Fruit fly (Drosophila melanogaster) whole organism, embryonic: ENCODE results near the gene CG13088.
A peak's percentile ranks its signal among the peaks of the same experiment; 100 is the strongest.

Experiments used
- Abd-B ChIP-seq: fragments of 200-800 bp; sonication (Bioruptor generic); optimal IDR thresholded peaks from 2 replicates; lab custom pipeline; 2018; ENCODE audit warnings: missing biosample characterization, mild to moderate bottlenecking, missing genetic modification characterization, moderate library complexity
- Aef1 ChIP-seq: fragments of 200-800 bp; sonication (Bioruptor generic); IDR thresholded peaks from 3 replicates; pipeline ENCODE4 v1.3.6; 2022; ENCODE audit warnings: missing biosample characterization, missing genetic modification characterization
- Atf-2 ChIP-seq: fragments of 200-800 bp; sonication (Bioruptor generic); optimal IDR thresholded peaks from 2 replicates; lab custom pipeline; 2016; ENCODE audit warnings: missing biosample characterization, missing genetic modification characterization
- Atf6 ChIP-seq: fragments of 200-800 bp; sonication (Bioruptor generic); IDR thresholded peaks from 2 replicates; pipeline ENCODE4 v1.3.6; 2022; ENCODE audit warnings: missing biosample characterization, missing genetic modification characterization
- CG10979 ChIP-seq: fragments of 200-800 bp; sonication (Bioruptor generic); optimal IDR thresholded peaks from 2 replicates; lab custom pipeline; 2018; ENCODE audit warnings: missing biosample characterization, mild to moderate bottlenecking, missing genetic modification characterization, moderate library complexity
- CG12071 ChIP-seq: fragments of 200-800 bp; sonication (Bioruptor generic); optimal IDR thresholded peaks from 3 replicates; lab custom pipeline; 2018; ENCODE audit warnings: missing biosample characterization, mild to moderate bottlenecking, missing genetic modification characterization
- CG12155 ChIP-seq: fragments of 200-800 bp; sonication (Bioruptor generic); optimal IDR thresholded peaks from 3 replicates; lab custom pipeline; 2016; ENCODE audit warnings: missing biosample characterization, missing genetic modification characterization
- CG13287 ChIP-seq: fragments of 200-800 bp; sonication (Bioruptor generic); IDR thresholded peaks from 2 replicates; pipeline ENCODE4 v1.3.6; 2022; ENCODE audit warnings: missing biosample characterization, missing genetic modification characterization; ENCODE audit not compliant: partially characterized antibody
- CG13424 ChIP-seq: fragments of 200-800 bp; sonication (Bioruptor generic); optimal IDR thresholded peaks from 2 replicates; lab custom pipeline; 2019; ENCODE audit warnings: missing biosample characterization, mild to moderate bottlenecking, missing genetic modification characterization, moderate library complexity
- CG13894 ChIP-seq: fragments of 200-800 bp; sonication (Bioruptor generic); optimal IDR thresholded peaks from 3 replicates; lab custom pipeline; 2018; ENCODE audit warnings: missing biosample characterization, mild to moderate bottlenecking, missing genetic modification characterization, moderate library complexity
- CG16813 ChIP-seq: fragments of 200-800 bp; sonication (Bioruptor generic); IDR thresholded peaks from 3 replicates; pipeline ENCODE4 v1.3.6; 2022; ENCODE audit warnings: missing biosample characterization, missing genetic modification characterization; ENCODE audit not compliant: partially characterized antibody
- CG16863 ChIP-seq: fragments of 200-800 bp; sonication (Bioruptor generic); optimal IDR thresholded peaks from 3 replicates; lab custom pipeline; 2016; ENCODE audit warnings: missing biosample characterization, missing genetic modification characterization
- CG2120 ChIP-seq: fragments of 200-800 bp; sonication (Bioruptor generic); optimal IDR thresholded peaks from 3 replicates; lab custom pipeline; 2016; ENCODE audit warnings: missing biosample characterization, missing genetic modification characterization
- CG3163 ChIP-seq: fragments of 200-800 bp; sonication (Bioruptor generic); optimal IDR thresholded peaks from 3 replicates; lab custom pipeline; 2016; ENCODE audit warnings: missing biosample characterization, missing genetic modification characterization
- CG3838 ChIP-seq: fragments of 200-800 bp; sonication (Bioruptor generic); optimal IDR thresholded peaks from 3 replicates; lab custom pipeline; 2016; ENCODE audit warnings: missing biosample characterization, missing genetic modification characterization
- CG4404 ChIP-seq: fragments of 200-800 bp; sonication (Bioruptor generic); IDR thresholded peaks from 2 replicates; pipeline ENCODE4 v1.3.6; 2022; ENCODE audit warnings: missing biosample characterization, missing genetic modification characterization
- CG4707 ChIP-seq: fragments of 200-800 bp; sonication (Bioruptor generic); optimal IDR thresholded peaks from 2 replicates; lab custom pipeline; 2018; ENCODE audit warnings: missing biosample characterization, mild to moderate bottlenecking, missing genetic modification characterization, moderate library complexity
- CG5245 ChIP-seq: fragments of 200-800 bp; sonication (Bioruptor generic); optimal IDR thresholded peaks from 3 replicates; lab custom pipeline; 2016; ENCODE audit warnings: missing biosample characterization, missing genetic modification characterization
- CG8359 ChIP-seq: fragments of 200-800 bp; sonication (Bioruptor generic); optimal IDR thresholded peaks from 2 replicates; lab custom pipeline; 2017; ENCODE audit warnings: missing biosample characterization, mild to moderate bottlenecking, missing genetic modification characterization, borderline replicate concordance
- CG8944 ChIP-seq: fragments of 200-800 bp; sonication (Bioruptor generic); optimal IDR thresholded peaks from 3 replicates; lab custom pipeline; 2016; ENCODE audit warnings: missing biosample characterization, missing genetic modification characterization
- CG9609 ChIP-seq: fragments of 200-800 bp; sonication (Bioruptor generic); optimal IDR thresholded peaks from 3 replicates; lab custom pipeline; 2016; ENCODE audit warnings: missing biosample characterization, missing genetic modification characterization
- Fer3 ChIP-seq: fragments of 200-800 bp; sonication (Bioruptor generic); optimal IDR thresholded peaks from 2 replicates; lab custom pipeline; 2018; ENCODE audit warnings: missing biosample characterization, mild to moderate bottlenecking, missing genetic modification characterization, moderate library complexity
- HmgD ChIP-seq: fragments of 200-800 bp; sonication (Bioruptor generic); optimal IDR thresholded peaks from 3 replicates; lab custom pipeline; 2016; ENCODE audit warnings: missing biosample characterization, missing genetic modification characterization
- NFAT ChIP-seq: fragments of 200-800 bp; sonication (Bioruptor generic); IDR thresholded peaks from 2 replicates; pipeline ENCODE4 v1.3.6; 2022; ENCODE audit warnings: missing biosample characterization, missing genetic modification characterization
- Scr ChIP-seq: fragments of 200-800 bp; sonication (Bioruptor generic); IDR thresholded peaks from 2 replicates; pipeline ENCODE4 v1.3.6; 2022; ENCODE audit warnings: missing biosample characterization, missing genetic modification characterization; ENCODE audit not compliant: partially characterized antibody
- Ssrp ChIP-seq: fragments of 200-800 bp; sonication (Bioruptor generic); optimal IDR thresholded peaks from 2 replicates; lab custom pipeline; 2018; ENCODE audit warnings: missing biosample characterization, mild to moderate bottlenecking, missing genetic modification characterization, moderate library complexity
- Trl ChIP-seq, 3 experiments: fragments of >200 bp in 2 of 3; fragments of 200-800 bp in 1 of 3; sonication (Bioruptor generic) in 1 of 3; optimal IDR thresholded peaks; 2 replicates in 1 of 3; 3 replicates in 2 of 3; lab custom pipeline; 2016 to 2017; ENCODE audit warnings: missing biosample characterization in 1 of 3, missing genetic modification characterization in 1 of 3
- Xbp1 ChIP-seq: fragments of 200-800 bp; sonication (Bioruptor generic); optimal IDR thresholded peaks from 3 replicates; lab custom pipeline; 2016; ENCODE audit warnings: missing biosample characterization, mild to moderate bottlenecking, missing genetic modification characterization
- Xrp1 ChIP-seq: fragments of 200-800 bp; sonication (Bioruptor generic); IDR thresholded peaks from 2 replicates; pipeline ENCODE4 v1.3.6; 2022; ENCODE audit warnings: missing biosample characterization, missing genetic modification characterization
- cas ChIP-seq: fragments of 200-800 bp; sonication (Bioruptor generic); IDR thresholded peaks from 2 replicates; pipeline ENCODE4 v1.3.6; 2022; ENCODE audit warnings: missing biosample characterization, missing genetic modification characterization
- disco-r ChIP-seq: fragments of 200-800 bp; sonication (Bioruptor generic); optimal IDR thresholded peaks from 2 replicates; lab custom pipeline; 2016; ENCODE audit warnings: missing biosample characterization, missing genetic modification characterization
- emc ChIP-seq: fragments of 200-800 bp; sonication (Bioruptor generic); optimal IDR thresholded peaks from 2 replicates; lab custom pipeline; 2016; ENCODE audit warnings: missing biosample characterization, missing genetic modification characterization
- ems ChIP-seq: fragments of 200-800 bp; sonication (Bioruptor generic); optimal IDR thresholded peaks from 3 replicates; lab custom pipeline; 2016; ENCODE audit warnings: missing biosample characterization, missing genetic modification characterization
- en ChIP-seq: fragments of 200-800 bp; sonication (Bioruptor generic); optimal IDR thresholded peaks from 2 replicates; lab custom pipeline; 2016; ENCODE audit warnings: missing biosample characterization, missing genetic modification characterization
- eve ChIP-seq, 2 experiments: fragments of >200 bp; optimal IDR thresholded peaks; 2 replicates each; lab custom pipeline; 2017; ENCODE audit warnings: missing biosample characterization in 2 of 2, missing genetic modification characterization in 2 of 2
- gce ChIP-seq: fragments of 200-800 bp; sonication (Bioruptor generic); IDR thresholded peaks from 3 replicates; pipeline ENCODE4 v1.3.6; 2022; ENCODE audit warnings: missing biosample characterization, missing genetic modification characterization
- gsb-n ChIP-seq: fragments of 200-800 bp; sonication (Bioruptor generic); optimal IDR thresholded peaks from 3 replicates; lab custom pipeline; 2018; ENCODE audit warnings: missing biosample characterization, mild to moderate bottlenecking, missing genetic modification characterization
- h ChIP-seq: fragments of >200 bp; optimal IDR thresholded peaks from 2 replicates; lab custom pipeline; 2017
- hth ChIP-seq: fragments of >200 bp; optimal IDR thresholded peaks from 2 replicates; lab custom pipeline; 2017; ENCODE audit warnings: inconsistent platforms
- insv ChIP-seq, 2 experiments: fragments of 200-800 bp; sonication (Bioruptor generic); optimal IDR thresholded peaks; 3 replicates each; lab custom pipeline; 2016 to 2018; ENCODE audit warnings: missing biosample characterization in 2 of 2, missing genetic modification characterization in 2 of 2
- kni ChIP-seq: fragments of 200-800 bp; sonication (Bioruptor generic); optimal IDR thresholded peaks from 3 replicates; lab custom pipeline; 2017; ENCODE audit warnings: mild to moderate bottlenecking, missing biosample characterization, missing genetic modification reagents, missing genetic modification characterization
- psq ChIP-seq: fragments of 200-800 bp; sonication (Bioruptor generic); optimal IDR thresholded peaks from 2 replicates; lab custom pipeline; 2017; ENCODE audit warnings: missing biosample characterization, missing genetic modification characterization
- schlank ChIP-seq: fragments of 200-800 bp; sonication (Bioruptor generic); optimal IDR thresholded peaks from 2 replicates; lab custom pipeline; 2018; ENCODE audit warnings: missing biosample characterization, mild to moderate bottlenecking, missing genetic modification characterization
- seq ChIP-seq: fragments of 200-800 bp; sonication (Bioruptor generic); IDR thresholded peaks from 2 replicates; pipeline ENCODE4 v1.3.6; 2022; ENCODE audit warnings: missing biosample characterization, missing genetic modification characterization
- slp2 ChIP-seq: fragments of 200-800 bp; sonication (Bioruptor generic); optimal IDR thresholded peaks from 2 replicates; lab custom pipeline; 2016; ENCODE audit warnings: missing biosample characterization, missing genetic modification characterization
- sob ChIP-seq: fragments of 200-800 bp; sonication (Bioruptor generic); IDR thresholded peaks from 2 replicates; pipeline ENCODE4 v1.3.6; 2022; ENCODE audit warnings: missing biosample characterization, missing genetic modification characterization
- sqz ChIP-seq: fragments of 200-800 bp; sonication (Bioruptor generic); optimal IDR thresholded peaks from 3 replicates; lab custom pipeline; 2018; ENCODE audit warnings: missing biosample characterization, mild to moderate bottlenecking, missing genetic modification characterization
- tgo ChIP-seq: fragments of 200-800 bp; sonication (Bioruptor generic); IDR thresholded peaks from 3 replicates; pipeline ENCODE4 v1.3.6; 2022; ENCODE audit warnings: missing biosample characterization, missing genetic modification characterization
- tio ChIP-seq: fragments of 200-800 bp; sonication (Bioruptor generic); optimal IDR thresholded peaks from 2 replicates; lab custom pipeline; 2017; ENCODE audit warnings: missing biosample characterization, missing genetic modification characterization, inconsistent platforms
- tna ChIP-seq: fragments of 200-800 bp; sonication (Bioruptor generic); IDR thresholded peaks from 2 replicates; pipeline ENCODE4 v1.3.6; 2022; ENCODE audit warnings: missing biosample characterization, missing genetic modification characterization; ENCODE audit not compliant: partially characterized antibody
- wdn ChIP-seq: fragments of 200-800 bp; sonication (Bioruptor generic); IDR thresholded peaks from 2 replicates; pipeline ENCODE4 v1.3.6; 2022; ENCODE audit warnings: missing biosample characterization, missing genetic modification characterization
- zen2 ChIP-seq: fragments of 200-800 bp; sonication (Bioruptor generic); IDR thresholded peaks from 3 replicates; pipeline ENCODE4 v1.3.6; 2022; ENCODE audit warnings: missing biosample characterization, missing genetic modification characterization; ENCODE audit not compliant: partially characterized antibody

CG13088 gene

DNA sequence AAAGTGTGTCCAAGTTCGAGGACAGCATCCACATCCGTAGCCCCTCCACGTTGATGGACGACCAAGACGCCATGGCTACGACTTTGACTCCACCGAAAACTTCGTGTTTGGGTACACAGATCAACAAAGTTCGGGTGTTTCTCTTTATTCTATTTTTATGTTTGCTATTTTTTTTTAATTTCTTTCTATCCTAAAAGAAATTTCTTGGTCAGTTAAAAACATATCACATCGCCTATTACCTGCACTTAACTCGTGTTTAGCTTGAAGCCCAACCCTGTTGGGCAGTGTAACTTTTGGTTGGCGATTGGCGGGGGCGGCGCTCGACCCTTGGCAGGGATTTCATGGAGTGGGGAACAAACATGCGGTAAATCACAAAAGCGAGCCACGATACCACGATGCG, 15.3 kb upstream of the CG13088 start (continued):
- TF ChIP-seq Fer3 (tag; lab: Kevin White, UChicago), result peak; percentile 53
- TF ChIP-seq sqz (GFP tag; lab: Kevin White, UChicago), result no peak
- TF ChIP-seq hth, result no peak
- TF ChIP-seq CG4707 (GFP tag; lab: Kevin White, UChicago), result no peak
- no peak for TF ChIP-seq Trl (optimal IDR thresholded peaks at IDR 0.05; lab: Kevin White, UChicago)
- TF ChIP-seq Trl (GFP tag; optimal IDR thresholded peaks at IDR 0.05; lab: Kevin White, UChicago), result no peak
- TF ChIP-seq Xrp1 (GFP tag; lab: Robert Waterston, UW), result peak; percentile 81
- TF ChIP-seq gce (GFP tag; lab: Robert Waterston, UW), result peak; percentile 61; the same call in 1 of the 3 replicates
- TF ChIP-seq kni, result no peak
- no peak for TF ChIP-seq disco-r (GFP tag; lab: Kevin White, UChicago)
- TF ChIP-seq CG10979 (tag; lab: Kevin White, UChicago), result peak; percentile 66
- TF ChIP-seq schlank (tag; lab: Kevin White, UChicago), result no peak
- TF ChIP-seq CG12071, result peak; percentile 32
- no peak for TF ChIP-seq h (lab: Kevin White, UChicago)
- TF ChIP-seq wdn (GFP tag; lab: Robert Waterston, UW), result no peak
- no peak for TF ChIP-seq en (GFP tag; lab: Kevin White, UChicago)
- TF ChIP-seq tna (GFP tag; lab: Robert Waterston, UW), result no peak
- TF ChIP-seq CG13894 (tag; lab: Kevin White, UChicago), result no peak
- no peak for TF ChIP-seq cas (GFP tag; lab: Robert Waterston, UW)
- TF ChIP-seq CG3163 (GFP tag; lab: Kevin White, UChicago), result no peak
- TF ChIP-seq zen2, result no peak
- TF ChIP-seq CG2120 (GFP tag; lab: Kevin White, UChicago), result peak; percentile 19
- no peak for TF ChIP-seq CG13287 (GFP tag; lab: Robert Waterston, UW)
- 0 out of 2 replicates have a peak, but pooled peaks have one; percentile 59 for TF ChIP-seq seq (GFP tag; lab: Robert Waterston, UW)
- TF ChIP-seq emc (GFP tag; lab: Kevin White, UChicago), result no peak
- TF ChIP-seq ems, result peak; percentile 4
- TF ChIP-seq Aef1 (GFP tag; lab: Robert Waterston, UW), result no peak
- TF ChIP-seq CG16863, result no peak
- no peak for TF ChIP-seq eve (GFP tag; optimal IDR thresholded peaks at IDR 0.05; lab: Kevin White, UChicago)
- TF ChIP-seq gsb-n (tag; lab: Kevin White, UChicago), result peak; percentile 39
- no peak for TF ChIP-seq psq (GFP tag; lab: Kevin White, UChicago)
- peak; percentile 43; the same call in 1 of the 2 replicates for TF ChIP-seq NFAT (GFP tag; lab: Robert Waterston, UW)
- no peak for TF ChIP-seq HmgD (GFP tag; lab: Kevin White, UChicago)
- TF ChIP-seq CG3838 (GFP tag; lab: Kevin White, UChicago), result no peak
- TF ChIP-seq CG8359 (GFP tag; lab: Kevin White, UChicago), result peak; percentile 40
- no peak for TF ChIP-seq CG8944 (GFP tag; lab: Kevin White, UChicago)
- no peak for TF ChIP-seq CG5245 (GFP tag; lab: Kevin White, UChicago)
- no peak for TF ChIP-seq CG16813 (GFP tag; lab: Robert Waterston, UW)
- peak; percentile 59 for TF ChIP-seq Ssrp (tag; lab: Kevin White, UChicago)
- TF ChIP-seq sob (GFP tag; lab: Robert Waterston, UW), result peak; percentile 53; the same call in 1 of the 2 replicates
- no peak for TF ChIP-seq Scr (GFP tag; lab: Robert Waterston, UW)
- TF ChIP-seq Atf6 (GFP tag; lab: Robert Waterston, UW), result peak; percentile 55
- peak; percentile 37 for TF ChIP-seq CG13424 (tag; lab: Kevin White, UChicago)
- peak; percentile 57 for TF ChIP-seq Xbp1
- no peak for TF ChIP-seq insv (GFP tag; optimal IDR thresholded peaks at IDR 0.05; lab: Kevin White, UChicago)
- no peak for TF ChIP-seq Atf-2 (GFP tag; lab: Kevin White, UChicago)
- TF ChIP-seq CG12155 (GFP tag; lab: Kevin White, UChicago), result peak; percentile 29
- TF ChIP-seq CG9609 (GFP tag; lab: Kevin White, UChicago), result no peak
- TF ChIP-seq CG4404, result no peak
- TF ChIP-seq tgo (GFP tag; lab: Robert Waterston, UW), result peak; percentile 73
- TF ChIP-seq slp2 (GFP tag; lab: Kevin White, UChicago), result no peak
- TF ChIP-seq Abd-B, result no peak
- no peak for TF ChIP-seq tio (GFP tag; lab: Kevin White, UChicago)
